Fruit fly (Drosophila melanogaster) whole organism: ENCODE results near the gene CG14210.

Source experiments
- CG8478 ChIP-seq: fragments of >200 bp; optimal IDR thresholded peaks from 2 replicates; lab custom pipeline; 2018; ENCODE audit warnings: inconsistent platforms
- pan ChIP-seq: fragments of >200 bp; optimal IDR thresholded peaks from 2 replicates; lab custom pipeline; 2017
- psq ChIP-seq: fragments of >200 bp; optimal IDR thresholded peaks from 2 replicates; lab custom pipeline; 2017

- TF ChIP-seq psq (lab: Kevin White, UChicago) (no peak), pan (lab: Kevin White, UChicago) (no peak), CG8478 (lab: Kevin White, UChicago) (no peak)
Measured at dm6 chrX:19663196-19663858, 47.3 kb downstream of the CG14210 start.
